Fruit fly (Drosophila melanogaster) whole organism, embryonic: ENCODE data around the gene Nsun2.
A peak's percentile ranks its signal among the peaks of the same experiment; 100 is the strongest.

Experiments used
- ATbp ChIP-seq: fragments of 200-800 bp; sonication (Bioruptor generic); optimal IDR thresholded peaks from 2 replicates; lab custom pipeline; 2017; ENCODE audit warnings: missing biosample characterization, mild to moderate bottlenecking, missing genetic modification characterization, missing genetic modification reagents
- Abd-B ChIP-seq: fragments of 200-800 bp; sonication (Bioruptor generic); optimal IDR thresholded peaks from 2 replicates; lab custom pipeline; 2018; ENCODE audit warnings: missing biosample characterization, mild to moderate bottlenecking, missing genetic modification characterization, moderate library complexity
- Bdp1 ChIP-seq: fragments of 200-800 bp; sonication (Bioruptor generic); optimal IDR thresholded peaks from 3 replicates; lab custom pipeline; 2016; ENCODE audit warnings: missing biosample characterization, missing genetic modification characterization
- CG10267 ChIP-seq: fragments of 200-800 bp; sonication (Bioruptor generic); optimal IDR thresholded peaks from 2 replicates; lab custom pipeline; 2018; ENCODE audit warnings: missing biosample characterization, mild to moderate bottlenecking, missing genetic modification characterization, moderate library complexity
- CG11560 ChIP-seq: fragments of 200-800 bp; sonication (Bioruptor generic); IDR thresholded peaks from 3 replicates; pipeline ENCODE4 v1.3.6; 2022; ENCODE audit warnings: missing biosample characterization, missing genetic modification characterization
- CG12391 ChIP-seq: fragments of 200-800 bp; sonication (Bioruptor generic); optimal IDR thresholded peaks from 3 replicates; lab custom pipeline; 2018; ENCODE audit warnings: missing biosample characterization, mild to moderate bottlenecking, missing genetic modification characterization, moderate library complexity
- CG13775 ChIP-seq: fragments of 200-800 bp; sonication (Bioruptor generic); optimal IDR thresholded peaks from 3 replicates; lab custom pipeline; 2017; ENCODE audit warnings: missing biosample characterization, mild to moderate bottlenecking, missing genetic modification characterization
- CG14050 ChIP-seq: fragments of 200-800 bp; sonication (Bioruptor generic); IDR thresholded peaks from 3 replicates; pipeline ENCODE4 v1.3.6; 2022; ENCODE audit warnings: missing biosample characterization, missing genetic modification characterization
- CG15269 ChIP-seq: fragments of 200-800 bp; sonication (Bioruptor generic); optimal IDR thresholded peaks from 2 replicates; lab custom pipeline; 2018; ENCODE audit warnings: missing biosample characterization, mild to moderate bottlenecking, missing genetic modification characterization, moderate library complexity
- CG2120 ChIP-seq: fragments of 200-800 bp; sonication (Bioruptor generic); optimal IDR thresholded peaks from 3 replicates; lab custom pipeline; 2016; ENCODE audit warnings: missing biosample characterization, missing genetic modification characterization
- CG2678 ChIP-seq: fragments of 200-800 bp; sonication (Bioruptor generic); optimal IDR thresholded peaks from 3 replicates; lab custom pipeline; 2019; ENCODE audit warnings: missing biosample characterization, mild to moderate bottlenecking, missing genetic modification characterization, moderate library complexity
- CG2712 ChIP-seq: fragments of 200-800 bp; optimal IDR thresholded peaks from 3 replicates; lab custom pipeline; 2019; ENCODE audit warnings: missing biosample characterization, mild to moderate bottlenecking, missing genetic modification characterization, moderate library complexity
- CG30403 ChIP-seq: fragments of 200-800 bp; sonication (Bioruptor generic); optimal IDR thresholded peaks from 3 replicates; lab custom pipeline; 2016; ENCODE audit warnings: missing biosample characterization, missing genetic modification characterization
- CG4404 ChIP-seq: fragments of 200-800 bp; sonication (Bioruptor generic); IDR thresholded peaks from 2 replicates; pipeline ENCODE4 v1.3.6; 2022; ENCODE audit warnings: missing biosample characterization, missing genetic modification characterization
- CG4424 ChIP-seq: fragments of 200-800 bp; sonication (Bioruptor generic); optimal IDR thresholded peaks from 3 replicates; lab custom pipeline; 2016; ENCODE audit warnings: missing biosample characterization, missing genetic modification characterization
- CG6689 ChIP-seq: fragments of 200-800 bp; sonication (Bioruptor generic); IDR thresholded peaks from 2 replicates; pipeline ENCODE4 v1.3.6; 2022; ENCODE audit warnings: missing biosample characterization, missing genetic modification characterization
- CG6813 ChIP-seq: fragments of 200-800 bp; sonication (Bioruptor generic); optimal IDR thresholded peaks from 2 replicates; lab custom pipeline; 2017; ENCODE audit warnings: missing biosample characterization, missing genetic modification characterization, mild to moderate bottlenecking, moderate library complexity, missing genetic modification reagents
- CG7556 ChIP-seq: fragments of 200-800 bp; sonication (Bioruptor generic); optimal IDR thresholded peaks from 2 replicates; lab custom pipeline; 2017; ENCODE audit warnings: missing biosample characterization, mild to moderate bottlenecking, missing genetic modification characterization
- CG8388 ChIP-seq: fragments of 200-800 bp; sonication (Bioruptor generic); optimal IDR thresholded peaks from 2 replicates; lab custom pipeline; 2019; ENCODE audit warnings: missing biosample characterization, mild to moderate bottlenecking, missing genetic modification characterization, moderate library complexity
- CG8765 ChIP-seq: fragments of 200-800 bp; sonication (Bioruptor generic); IDR thresholded peaks from 2 replicates; pipeline ENCODE4 v1.3.6; 2022; ENCODE audit warnings: missing biosample characterization, missing genetic modification characterization
- CG8924 ChIP-seq: fragments of 200-800 bp; optimal IDR thresholded peaks from 3 replicates; lab custom pipeline; 2019; ENCODE audit warnings: missing biosample characterization, mild to moderate bottlenecking, missing genetic modification characterization, moderate library complexity
- CG9609 ChIP-seq: fragments of 200-800 bp; sonication (Bioruptor generic); optimal IDR thresholded peaks from 3 replicates; lab custom pipeline; 2016; ENCODE audit warnings: missing biosample characterization, missing genetic modification characterization
- CG9797 ChIP-seq: fragments of 200-800 bp; sonication (Bioruptor generic); optimal IDR thresholded peaks from 3 replicates; lab custom pipeline; 2018; ENCODE audit warnings: missing biosample characterization, mild to moderate bottlenecking, missing genetic modification characterization
- D19A ChIP-seq: fragments of 200-800 bp; optimal IDR thresholded peaks from 3 replicates; lab custom pipeline; 2019; ENCODE audit warnings: missing biosample characterization, mild to moderate bottlenecking, missing genetic modification characterization, moderate library complexity
- Drgx ChIP-seq: fragments of 200-800 bp; sonication (Bioruptor generic); IDR thresholded peaks from 2 replicates; pipeline ENCODE4 v1.3.6; 2022; ENCODE audit warnings: missing biosample characterization, missing genetic modification characterization
- Ets65A ChIP-seq: fragments of 200-800 bp; sonication (Bioruptor generic); peaks from one replicate; lab custom pipeline; 2016; ENCODE audit warnings: missing biosample characterization, missing genetic modification characterization
- Hr51 ChIP-seq, 2 experiments: fragments of 200-800 bp; sonication (Bioruptor generic); optimal IDR thresholded peaks; 2 replicates in 1 of 2; 3 replicates in 1 of 2; lab custom pipeline; 2016 to 2018; ENCODE audit warnings: missing biosample characterization in 2 of 2, missing genetic modification characterization in 2 of 2, mild to moderate bottlenecking in 1 of 2, moderate library complexity in 1 of 2
- Hsf ChIP-seq: fragments of 200-800 bp; sonication (Bioruptor generic); optimal IDR thresholded peaks from 3 replicates; lab custom pipeline; 2016; ENCODE audit warnings: missing biosample characterization, missing genetic modification characterization
- Nf-YB ChIP-seq: fragments of 200-800 bp; sonication (Bioruptor generic); optimal IDR thresholded peaks from 3 replicates; lab custom pipeline; 2019; ENCODE audit warnings: missing biosample characterization, mild to moderate bottlenecking, missing genetic modification characterization, moderate library complexity
- PHDP ChIP-seq: fragments of 200-800 bp; sonication (Bioruptor generic); optimal IDR thresholded peaks from 3 replicates; lab custom pipeline; 2018; ENCODE audit warnings: missing biosample characterization, mild to moderate bottlenecking, missing genetic modification characterization, moderate library complexity
- Ptx1 ChIP-seq: fragments of 200-800 bp; sonication (Bioruptor generic); IDR thresholded peaks from 2 replicates; pipeline ENCODE4 v1.3.6; 2022; ENCODE audit warnings: missing biosample characterization, missing genetic modification characterization
- Six4 ChIP-seq: fragments of 200-800 bp; sonication (Bioruptor generic); optimal IDR thresholded peaks from 2 replicates; lab custom pipeline; 2016; ENCODE audit warnings: missing biosample characterization, missing genetic modification characterization
- Sox100B ChIP-seq: fragments of 200-800 bp; sonication (Bioruptor generic); optimal IDR thresholded peaks from 3 replicates; lab custom pipeline; 2018; ENCODE audit warnings: missing biosample characterization, mild to moderate bottlenecking, missing genetic modification characterization
- bcd ChIP-seq: fragments of 200-800 bp; sonication (Bioruptor generic); optimal IDR thresholded peaks from 2 replicates; lab custom pipeline; 2017; ENCODE audit warnings: missing biosample characterization, mild to moderate bottlenecking, missing genetic modification characterization
- bsh ChIP-seq, 2 experiments: fragments of 200-800 bp; sonication (Bioruptor generic); optimal IDR thresholded peaks; 2 replicates each; lab custom pipeline; 2017 to 2018; ENCODE audit warnings: mild to moderate bottlenecking in 2 of 2, missing biosample characterization in 2 of 2, missing genetic modification characterization in 2 of 2, moderate library complexity in 1 of 2
- cad ChIP-seq: fragments of >200 bp; optimal IDR thresholded peaks from 2 replicates; lab custom pipeline; 2017; ENCODE audit warnings: missing biosample characterization, missing genetic modification characterization
- dmrt11E ChIP-seq: fragments of 200-800 bp; sonication (Bioruptor generic); optimal IDR thresholded peaks from 3 replicates; lab custom pipeline; 2018; ENCODE audit warnings: missing biosample characterization, mild to moderate bottlenecking, missing genetic modification characterization, moderate library complexity
- fd3F ChIP-seq: fragments of 200-800 bp; sonication (Bioruptor generic); optimal IDR thresholded peaks from 2 replicates; lab custom pipeline; 2018; ENCODE audit warnings: missing biosample characterization, mild to moderate bottlenecking, missing genetic modification characterization, moderate library complexity
- fd64A ChIP-seq: fragments of 200-800 bp; sonication (Bioruptor generic); optimal IDR thresholded peaks from 3 replicates; lab custom pipeline; 2018; ENCODE audit warnings: missing biosample characterization, mild to moderate bottlenecking, missing genetic modification characterization
- gem ChIP-seq: fragments of 200-800 bp; sonication (Bioruptor generic); optimal IDR thresholded peaks from 2 replicates; lab custom pipeline; 2019; ENCODE audit warnings: missing biosample characterization, mild to moderate bottlenecking, missing genetic modification characterization, moderate library complexity
- grau ChIP-seq: fragments of 200-800 bp; optimal IDR thresholded peaks from 3 replicates; lab custom pipeline; 2019; ENCODE audit warnings: missing biosample characterization, mild to moderate bottlenecking, missing genetic modification characterization, moderate library complexity
- gsb-n ChIP-seq: fragments of 200-800 bp; sonication (Bioruptor generic); optimal IDR thresholded peaks from 3 replicates; lab custom pipeline; 2018; ENCODE audit warnings: missing biosample characterization, mild to moderate bottlenecking, missing genetic modification characterization
- onecut ChIP-seq: fragments of 200-800 bp; sonication (Bioruptor generic); IDR thresholded peaks from 2 replicates; pipeline ENCODE4 v1.3.6; 2022; ENCODE audit warnings: missing biosample characterization, missing genetic modification characterization
- pan ChIP-seq, 4 experiments: fragments of >200 bp in 3 of 4; fragments of 200-800 bp in 1 of 4; sonication (Bioruptor generic) in 1 of 4; optimal IDR thresholded peaks in 3 of 4; IDR thresholded peaks in 1 of 4; 2 replicates each; pipeline versions ENCODE4 v1.3.6 to Lab custom; 2017 to 2022; ENCODE audit warnings: missing biosample characterization in 2 of 4, missing genetic modification characterization in 2 of 4, mixed read lengths in 1 of 4
- pnt ChIP-seq: fragments of 200-800 bp; sonication (Bioruptor generic); optimal IDR thresholded peaks from 3 replicates; lab custom pipeline; 2016; ENCODE audit warnings: missing biosample characterization, missing genetic modification characterization
- sens ChIP-seq: fragments of 200-800 bp; sonication (Bioruptor generic); peaks from one replicate; lab custom pipeline; 2016; ENCODE audit warnings: missing biosample characterization, missing genetic modification characterization
- twi ChIP-seq: fragments of 200-800 bp; optimal IDR thresholded peaks from 2 replicates; lab custom pipeline; 2019; ENCODE audit warnings: missing biosample characterization, mild to moderate bottlenecking, missing genetic modification characterization, moderate library complexity
- zen ChIP-seq: fragments of 200-800 bp; sonication (Bioruptor generic); optimal IDR thresholded peaks from 3 replicates; lab custom pipeline; 2018; ENCODE audit warnings: missing biosample characterization, mild to moderate bottlenecking, missing genetic modification characterization, moderate library complexity
- zen2 ChIP-seq: fragments of 200-800 bp; sonication (Bioruptor generic); IDR thresholded peaks from 3 replicates; pipeline ENCODE4 v1.3.6; 2022; ENCODE audit warnings: missing biosample characterization, missing genetic modification characterization; ENCODE audit not compliant: partially characterized antibody
- zfh2 ChIP-seq: fragments of 200-800 bp; sonication (Bioruptor generic); optimal IDR thresholded peaks from 2 replicates; lab custom pipeline; 2016; ENCODE audit warnings: missing biosample characterization, missing genetic modification characterization

The Nsun2 gene

DNA sequence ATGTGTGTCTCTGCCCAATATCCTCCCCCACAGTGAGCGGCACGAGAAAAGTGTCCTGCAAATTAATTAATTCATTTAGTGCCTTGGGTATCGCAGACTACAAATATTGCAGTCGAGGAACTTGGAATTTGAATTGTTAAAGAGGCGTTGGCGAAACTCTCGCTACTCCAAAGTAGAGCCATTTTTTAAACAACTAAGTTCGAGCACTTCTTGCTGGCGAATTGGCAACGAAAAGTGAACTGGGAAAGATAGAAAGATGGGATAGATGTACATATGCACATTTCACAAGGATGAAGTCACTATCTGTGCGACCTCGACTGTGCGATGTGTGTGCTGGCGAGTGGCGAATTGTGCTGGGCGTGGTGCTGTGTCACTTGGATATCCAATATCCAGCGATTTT is 6.8 kb downstream of the Nsun2 start:
- TF ChIP-seq zen2 (GFP tag; lab: Robert Waterston, UW), result no peak
- TF ChIP-seq cad, result no peak
- no peak for TF ChIP-seq Bdp1 (GFP tag; lab: Kevin White, UChicago)
- peak; percentile 21 for TF ChIP-seq CG10267 (tag; lab: Kevin White, UChicago)
- peak; percentile 25 for TF ChIP-seq CG9609 (GFP tag; lab: Kevin White, UChicago)
- peak; percentile 7 for TF ChIP-seq zen (tag; lab: Kevin White, UChicago)
- TF ChIP-seq D19A (tag; lab: Kevin White, UChicago), result peak; percentile 29
- TF ChIP-seq Abd-B (GFP tag; lab: Kevin White, UChicago), result peak; percentile 5
- no peak for TF ChIP-seq CG8765 (GFP tag; lab: Robert Waterston, UW)
- peak; percentile 26 for TF ChIP-seq CG2120 (GFP tag; lab: Kevin White, UChicago)
- TF ChIP-seq Hr51 (GFP tag; optimal IDR thresholded peaks at IDR 0.05; lab: Kevin White, UChicago), result peak in 1 of 2 experiments; percentile 19
- peak; percentile 28 for TF ChIP-seq gsb-n (tag; lab: Kevin White, UChicago)
- peak; percentile 29 for TF ChIP-seq Hsf (GFP tag; lab: Kevin White, UChicago)
- peak; percentile 9 for TF ChIP-seq CG13775 (GFP tag; lab: Kevin White, UChicago)
- TF ChIP-seq CG2712 (tag; lab: Kevin White, UChicago), result peak; percentile 63
- peak; percentile 21 for TF ChIP-seq bcd (GFP tag; lab: Kevin White, UChicago)
- TF ChIP-seq pnt (GFP tag; lab: Kevin White, UChicago), result peak; percentile 4
- TF ChIP-seq fd3F, result no peak
- TF ChIP-seq bsh (GFP tag; optimal IDR thresholded peaks at IDR 0.05; lab: Kevin White, UChicago), result peak; percentile 3 to 53
- TF ChIP-seq CG8388 (GFP tag; lab: Kevin White, UChicago), result peak; percentile 26
- TF ChIP-seq CG15269 (tag; lab: Kevin White, UChicago), result peak; percentile 30
- TF ChIP-seq PHDP (tag; lab: Kevin White, UChicago), result peak; percentile 21
- TF ChIP-seq CG6813, result peak; percentile 55
- TF ChIP-seq twi (tag; lab: Kevin White, UChicago), result no peak
- peak; percentile 57 for TF ChIP-seq gem
- TF ChIP-seq CG9797, result no peak
- peak; percentile 36 for TF ChIP-seq CG4424 (GFP tag; lab: Kevin White, UChicago)
- no peak for TF ChIP-seq Six4
- TF ChIP-seq grau (tag; lab: Kevin White, UChicago), result peak; percentile 45
- TF ChIP-seq CG8924 (tag; lab: Kevin White, UChicago), result peak; percentile 44
- no peak for TF ChIP-seq pan (optimal IDR thresholded peaks at IDR 0.05; lab: Kevin White, UChicago)
- no peak for TF ChIP-seq pan (GFP tag; optimal IDR thresholded peaks at IDR 0.05 in 1 of 2, IDR thresholded peaks at IDR 0.05 in 1 of 2)
- peak; percentile 20 for TF ChIP-seq CG12391 (tag; lab: Kevin White, UChicago)
- peak; percentile 93 for TF ChIP-seq Ets65A (GFP tag; lab: Kevin White, UChicago)
- TF ChIP-seq Sox100B (GFP tag; lab: Kevin White, UChicago), result no peak
- TF ChIP-seq fd64A (GFP tag; lab: Kevin White, UChicago), result no peak
- TF ChIP-seq onecut (GFP tag; lab: Robert Waterston, UW), result no peak
- peak; percentile 89 for TF ChIP-seq sens (GFP tag; lab: Kevin White, UChicago)
- TF ChIP-seq CG7556 (GFP tag; lab: Kevin White, UChicago), result peak; percentile 52
- TF ChIP-seq CG30403, result peak; percentile 34
- no peak for TF ChIP-seq CG14050 (GFP tag; lab: Robert Waterston, UW)
- TF ChIP-seq CG11560 (tag; lab: Robert Waterston, UW), result 0 out of 3 replicates have a peak, but pooled peaks have one; percentile 48
- peak; percentile 54 for TF ChIP-seq CG2678 (tag; lab: Kevin White, UChicago)
- TF ChIP-seq Drgx, result peak; percentile 67
- no peak for TF ChIP-seq zfh2
- TF ChIP-seq dmrt11E, result peak; percentile 57
- TF ChIP-seq CG6689 (GFP tag; lab: Robert Waterston, UW), result peak; percentile 52
- TF ChIP-seq ATbp, result peak; percentile 28
- peak; percentile 34; the same call in 1 of the 2 replicates for TF ChIP-seq CG4404
- peak; percentile 2 for TF ChIP-seq Nf-YB
- TF ChIP-seq Ptx1 (GFP tag; lab: Robert Waterston, UW), result peak; percentile 35; the same call in 1 of the 2 replicates
